Worm (Caenorhabditis elegans): ENCODE data around the gene nrf-5.
A peak's percentile ranks its signal among the peaks of the same experiment; 100 is the strongest.

Gene nrf-5

DNA sequence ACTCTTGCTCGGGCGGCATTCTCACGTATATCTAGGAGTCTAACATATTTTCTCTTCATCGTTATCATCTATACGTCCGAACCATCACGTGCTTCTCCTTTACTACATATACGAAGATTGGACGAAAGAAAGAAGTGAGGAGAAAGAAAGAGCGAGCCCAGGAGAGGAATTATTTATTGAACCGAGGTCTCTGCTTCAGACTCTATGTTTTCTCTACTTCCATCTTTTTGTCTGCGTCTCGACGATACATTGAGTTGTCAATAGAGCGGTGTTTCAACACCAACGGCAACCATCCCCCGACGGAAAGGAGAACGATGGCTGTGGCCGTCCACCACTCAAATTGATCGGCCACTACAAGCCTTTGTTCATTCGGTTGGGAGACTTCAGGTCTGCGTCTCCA is 38.7 kb upstream of the nrf-5 start (continued):
- TF ChIP-seq fos-1 (tag; optimal IDR thresholded peaks at IDR 0.05): peak; percentile 76
- TF ChIP-seq hlh-4 (tag; optimal IDR thresholded peaks at IDR 0.05): no peak
- peak; percentile 87 for TF ChIP-seq nhr-77 (tag; optimal IDR thresholded peaks at IDR 0.05)
- peak; percentile 89 for TF ChIP-seq C16A3.4 (tag; optimal IDR thresholded peaks at IDR 0.05)
- TF ChIP-seq unc-62 (GFP tag; optimal IDR thresholded peaks at IDR 0.05): no peak
- peak; percentile 75 for TF ChIP-seq nhr-85 (tag)
- peak; percentile 81 for TF ChIP-seq swsn-7 (tag; optimal IDR thresholded peaks at IDR 0.05)
- TF ChIP-seq ets-5 (GFP tag; IDR thresholded peaks at IDR 0.05): no peak
- TF ChIP-seq nhr-20 (tag; optimal IDR thresholded peaks at IDR 0.05): peak; percentile 90
- TF ChIP-seq efl-3 (GFP tag; optimal IDR thresholded peaks at IDR 0.05): no peak
- peak; percentile 66 for TF ChIP-seq mef-2 (tag; optimal IDR thresholded peaks at IDR 0.05)
- TF ChIP-seq nhr-47 (tag; optimal IDR thresholded peaks at IDR 0.05): peak; percentile 83
- no peak for TF ChIP-seq ceh-90 (tag; optimal IDR thresholded peaks at IDR 0.05)
- peak; percentile 83 for TF ChIP-seq unc-86 (tag; optimal IDR thresholded peaks at IDR 0.05)
- TF ChIP-seq nhr-71 (tag; optimal IDR thresholded peaks at IDR 0.05): peak; percentile 95
- peak; percentile 66 for TF ChIP-seq ceh-88 (GFP tag; IDR thresholded peaks at IDR 0.05)
- no peak for TF ChIP-seq pag-3 (tag; optimal IDR thresholded peaks at IDR 0.05; ENCODE audit: borderline replicate concordance, insufficient read depth)
- TF ChIP-seq aha-1 (tag; optimal IDR thresholded peaks at IDR 0.05): no peak
- peak; percentile 19 for TF ChIP-seq F16B12.6 (tag; optimal IDR thresholded peaks at IDR 0.05)
- TF ChIP-seq ztf-4 (tag; optimal IDR thresholded peaks at IDR 0.05): peak; percentile 76
- TF ChIP-seq sox-4 (tag; optimal IDR thresholded peaks at IDR 0.05): peak; percentile 60
- TF ChIP-seq efl-1 (optimal IDR thresholded peaks at IDR 0.05): peak; percentile 76 to 84
- peak; percentile 61 to 95 for TF ChIP-seq efl-1 (GFP tag; optimal IDR thresholded peaks at IDR 0.05 in 1 of 2)
- no peak for TF ChIP-seq Y116A8C.19 (tag; optimal IDR thresholded peaks at IDR 0.05; ENCODE audit: borderline replicate concordance)
- no peak for TF ChIP-seq unc-98 (GFP tag; IDR thresholded peaks at IDR 0.05)
- TF ChIP-seq mab-9 (GFP tag; IDR thresholded peaks at IDR 0.05): no peak
- TF ChIP-seq ces-1 (GFP tag; optimal IDR thresholded peaks at IDR 0.05): no peak
- TF ChIP-seq snu-23 (GFP tag; optimal IDR thresholded peaks at IDR 0.05): peak; percentile 93
- peak; percentile 63 for TF ChIP-seq skn-1 (tag; optimal IDR thresholded peaks at IDR 0.05)
- TF ChIP-seq lsy-2 (tag; optimal IDR thresholded peaks at IDR 0.05): peak; percentile 77 to 94
- peak; percentile 21 for TF ChIP-seq fkh-10 (GFP tag; optimal IDR thresholded peaks at IDR 0.05)
- peak; percentile 80 for TF ChIP-seq rnt-1 (tag; optimal IDR thresholded peaks at IDR 0.05)

DNA sequence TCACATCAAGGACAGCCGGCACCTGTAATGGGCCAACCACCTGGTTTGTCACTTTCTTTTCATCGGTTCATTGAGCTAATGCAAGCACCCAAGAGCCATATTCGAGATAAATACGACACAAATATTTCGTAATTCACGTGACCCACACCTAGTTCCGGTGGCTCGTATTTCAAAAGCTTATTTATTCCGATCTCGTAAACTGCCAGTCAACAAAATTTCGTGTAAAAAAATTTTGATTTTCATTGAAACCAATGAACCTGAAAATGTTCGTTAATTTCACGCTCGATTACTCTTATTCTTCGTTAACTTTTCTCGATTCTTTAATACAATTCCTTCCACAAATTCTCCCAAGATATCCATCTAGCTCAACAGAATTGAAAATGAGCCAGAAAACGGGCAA is 38.0 kb upstream of the nrf-5 start:
- TF ChIP-seq fos-1 (tag; optimal IDR thresholded peaks at IDR 0.05): no peak
- TF ChIP-seq fkh-8 (tag; optimal IDR thresholded peaks at IDR 0.05): peak; percentile 6

DNA sequence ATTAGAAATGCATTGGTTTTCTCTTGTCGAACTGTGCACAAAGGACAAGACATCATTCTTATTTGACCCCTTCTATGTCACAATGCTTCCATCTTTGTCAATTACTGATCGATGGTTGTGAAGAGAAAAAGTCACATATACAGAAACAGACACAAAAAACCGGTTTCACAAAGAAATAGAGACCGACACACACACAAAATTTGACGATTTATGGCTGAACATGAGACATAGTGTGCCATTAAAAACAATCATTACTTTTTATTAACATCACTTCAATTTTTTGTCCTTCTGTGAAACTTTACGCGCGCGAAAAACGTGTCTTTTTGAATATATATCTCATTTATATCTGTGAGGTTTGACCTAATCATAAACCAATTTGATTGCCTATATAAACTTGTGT is 37.5 kb upstream of the nrf-5 start:
- TF ChIP-seq nhr-76 (tag; optimal IDR thresholded peaks at IDR 0.05): no peak
- no peak for TF ChIP-seq nhr-77 (tag; optimal IDR thresholded peaks at IDR 0.05)
- TF ChIP-seq lin-14 (GFP tag; optimal IDR thresholded peaks at IDR 0.05): peak; percentile 82
- no peak for TF ChIP-seq hlh-4 (tag; optimal IDR thresholded peaks at IDR 0.05)
- no peak for TF ChIP-seq rnt-1 (tag; optimal IDR thresholded peaks at IDR 0.05)
- TF ChIP-seq hpl-2 (GFP tag; optimal IDR thresholded peaks at IDR 0.05): no peak
- TF ChIP-seq pag-3 (tag; optimal IDR thresholded peaks at IDR 0.05; ENCODE audit: borderline replicate concordance, insufficient read depth): no peak
- no peak for TF ChIP-seq nhr-84 (tag; optimal IDR thresholded peaks at IDR 0.05)
- TF ChIP-seq isw-1 (GFP tag; IDR thresholded peaks at IDR 0.05): no peak
- no peak for TF ChIP-seq nhr-11 (tag; optimal IDR thresholded peaks at IDR 0.05)
- no peak for TF ChIP-seq Y116A8C.19 (tag; optimal IDR thresholded peaks at IDR 0.05; ENCODE audit: borderline replicate concordance)
- TF ChIP-seq pax-3 (tag; optimal IDR thresholded peaks at IDR 0.05): no peak
- no peak for TF ChIP-seq mab-9 (GFP tag; IDR thresholded peaks at IDR 0.05)
- no peak for TF ChIP-seq C34B4.2 (tag; optimal IDR thresholded peaks at IDR 0.05)
- no peak for TF ChIP-seq efl-1 (optimal IDR thresholded peaks at IDR 0.05)
- no peak for TF ChIP-seq efl-1 (GFP tag; optimal IDR thresholded peaks at IDR 0.05 in 1 of 2)
- TF ChIP-seq egl-13 (tag; optimal IDR thresholded peaks at IDR 0.05): no peak
- TF ChIP-seq jun-1 (tag; optimal IDR thresholded peaks at IDR 0.05): no peak
- no peak for TF ChIP-seq ets-5 (GFP tag; IDR thresholded peaks at IDR 0.05)
- no peak for TF ChIP-seq tlp-1 (tag; optimal IDR thresholded peaks at IDR 0.05)
- TF ChIP-seq mep-1 (tag; optimal IDR thresholded peaks at IDR 0.05): peak; percentile 37
- no peak for TF ChIP-seq unc-98 (GFP tag; IDR thresholded peaks at IDR 0.05)
- no peak for TF ChIP-seq dsc-1 (tag; optimal IDR thresholded peaks at IDR 0.05)
- TF ChIP-seq grh-1 (GFP tag; IDR thresholded peaks at IDR 0.05): peak; percentile 91
- no peak for TF ChIP-seq xbp-1 (tag; optimal IDR thresholded peaks at IDR 0.05)
- no peak for TF ChIP-seq aha-1 (tag; optimal IDR thresholded peaks at IDR 0.05)
- no peak for TF ChIP-seq snpc-4 (tag; optimal IDR thresholded peaks at IDR 0.05)
- TF ChIP-seq ama-1 (optimal IDR thresholded peaks at IDR 0.05): no peak
- peak in 1 of 2 experiments; percentile 25 for TF ChIP-seq ztf-11 (tag; optimal IDR thresholded peaks at IDR 0.05)
- TF ChIP-seq ceh-88 (GFP tag; IDR thresholded peaks at IDR 0.05): no peak

Data from whole organism, L1 larva.